Fruit fly (Drosophila melanogaster) whole organism, embryonic: ENCODE measurements around the gene Nckx30C.

Source experiments
- Bgb ChIP-seq: fragments of 200-800 bp; sonication (Bioruptor generic); IDR thresholded peaks from 2 replicates; pipeline ENCODE4 v1.3.6; 2022; ENCODE audit warnings: missing biosample characterization, missing genetic modification characterization; ENCODE audit not compliant: partially characterized antibody
- Bteb2 ChIP-seq: fragments of 200-800 bp; sonication (Bioruptor generic); optimal IDR thresholded peaks from 2 replicates; lab custom pipeline; 2016; ENCODE audit warnings: missing biosample characterization, missing genetic modification characterization
- CG10209 ChIP-seq: fragments of 200-800 bp; sonication (Bioruptor generic); optimal IDR thresholded peaks from 3 replicates; lab custom pipeline; 2017; ENCODE audit warnings: missing biosample characterization, mild to moderate bottlenecking, missing genetic modification characterization, missing genetic modification reagents
- CG10979 ChIP-seq: fragments of 200-800 bp; sonication (Bioruptor generic); optimal IDR thresholded peaks from 2 replicates; lab custom pipeline; 2018; ENCODE audit warnings: missing biosample characterization, mild to moderate bottlenecking, missing genetic modification characterization, moderate library complexity
- CG11696 ChIP-seq: fragments of 200-800 bp; sonication (Bioruptor generic); IDR thresholded peaks from 2 replicates; pipeline ENCODE4 v1.3.6; 2022; ENCODE audit warnings: missing biosample characterization, missing genetic modification characterization
- CG12769 ChIP-seq: fragments of 200-800 bp; sonication (Bioruptor generic); optimal IDR thresholded peaks from 2 replicates; lab custom pipeline; 2019; ENCODE audit warnings: missing biosample characterization, mild to moderate bottlenecking, missing genetic modification characterization, moderate library complexity
- CG15269 ChIP-seq: fragments of 200-800 bp; sonication (Bioruptor generic); optimal IDR thresholded peaks from 2 replicates; lab custom pipeline; 2018; ENCODE audit warnings: missing biosample characterization, mild to moderate bottlenecking, missing genetic modification characterization, moderate library complexity
- CG17568 ChIP-seq: fragments of 200-800 bp; sonication (Bioruptor generic); optimal IDR thresholded peaks from 2 replicates; lab custom pipeline; 2018; ENCODE audit warnings: missing biosample characterization, mild to moderate bottlenecking, missing genetic modification characterization, moderate library complexity
- CG2199 ChIP-seq: fragments of 200-800 bp; sonication (Bioruptor generic); IDR thresholded peaks from 3 replicates; pipeline ENCODE4 v1.3.6; 2022; ENCODE audit warnings: missing biosample characterization, missing genetic modification characterization
- CG2202 ChIP-seq: fragments of 200-800 bp; sonication (Bioruptor generic); optimal IDR thresholded peaks from 2 replicates; lab custom pipeline; 2018; ENCODE audit warnings: missing biosample characterization, mild to moderate bottlenecking, missing genetic modification characterization
- CG30403 ChIP-seq: fragments of 200-800 bp; sonication (Bioruptor generic); optimal IDR thresholded peaks from 3 replicates; lab custom pipeline; 2016; ENCODE audit warnings: missing biosample characterization, missing genetic modification characterization
- CG3726 ChIP-seq: fragments of 200-800 bp; sonication (Bioruptor generic); IDR thresholded peaks from 3 replicates; pipeline ENCODE4, ENCODE4 v1.3.6; 2022; ENCODE audit warnings: missing biosample characterization, missing genetic modification characterization
- CG4404 ChIP-seq: fragments of 200-800 bp; sonication (Bioruptor generic); IDR thresholded peaks from 2 replicates; pipeline ENCODE4 v1.3.6; 2022; ENCODE audit warnings: missing biosample characterization, missing genetic modification characterization
- CG4617 ChIP-seq: fragments of 200-800 bp; sonication (Bioruptor generic); optimal IDR thresholded peaks from 3 replicates; lab custom pipeline; 2016; ENCODE audit warnings: missing biosample characterization, missing genetic modification characterization, borderline replicate concordance
- CG4820 ChIP-seq: fragments of 200-800 bp; sonication (Bioruptor generic); optimal IDR thresholded peaks from 3 replicates; lab custom pipeline; 2016; ENCODE audit warnings: missing biosample characterization, missing genetic modification characterization
- CG5245 ChIP-seq: fragments of 200-800 bp; sonication (Bioruptor generic); optimal IDR thresholded peaks from 3 replicates; lab custom pipeline; 2016; ENCODE audit warnings: missing biosample characterization, missing genetic modification characterization
- CG6689 ChIP-seq: fragments of 200-800 bp; sonication (Bioruptor generic); IDR thresholded peaks from 2 replicates; pipeline ENCODE4 v1.3.6; 2022; ENCODE audit warnings: missing biosample characterization, missing genetic modification characterization
- CG7271 ChIP-seq: fragments of 200-800 bp; sonication (Bioruptor generic); optimal IDR thresholded peaks from 2 replicates; lab custom pipeline; 2018; ENCODE audit warnings: missing biosample characterization, mild to moderate bottlenecking, missing genetic modification characterization, moderate library complexity
- CG7357 ChIP-seq: fragments of 200-800 bp; sonication (Bioruptor generic); IDR thresholded peaks from 3 replicates; pipeline ENCODE4 v1.3.6; 2022; ENCODE audit warnings: missing biosample characterization, missing genetic modification characterization
- Dek ChIP-seq: fragments of 200-800 bp; sonication (Bioruptor generic); optimal IDR thresholded peaks from 3 replicates; lab custom pipeline; 2019; ENCODE audit warnings: missing biosample characterization, mild to moderate bottlenecking, missing genetic modification characterization, moderate library complexity
- Drgx ChIP-seq: fragments of 200-800 bp; sonication (Bioruptor generic); IDR thresholded peaks from 2 replicates; pipeline ENCODE4 v1.3.6; 2022; ENCODE audit warnings: missing biosample characterization, missing genetic modification characterization
- Hey ChIP-seq: fragments of 200-800 bp; sonication (Bioruptor generic); optimal IDR thresholded peaks from 3 replicates; lab custom pipeline; 2018; ENCODE audit warnings: missing biosample characterization, mild to moderate bottlenecking, missing genetic modification characterization
- Hr78 ChIP-seq, 2 experiments: fragments of 200-800 bp in 1 of 2; fragments of >200 bp in 1 of 2; sonication (Bioruptor generic) in 1 of 2; optimal IDR thresholded peaks; 2 replicates each; lab custom pipeline; 2017 to 2019; ENCODE audit warnings: missing biosample characterization in 2 of 2, missing genetic modification characterization in 2 of 2, mild to moderate bottlenecking in 1 of 2, moderate library complexity in 1 of 2
- PHDP ChIP-seq: fragments of 200-800 bp; sonication (Bioruptor generic); optimal IDR thresholded peaks from 3 replicates; lab custom pipeline; 2018; ENCODE audit warnings: missing biosample characterization, mild to moderate bottlenecking, missing genetic modification characterization, moderate library complexity
- Pdp1 ChIP-seq, 2 experiments: fragments of 200-800 bp; sonication (Bioruptor generic); optimal IDR thresholded peaks; 3 replicates each; lab custom pipeline; 2016; ENCODE audit warnings: missing biosample characterization in 2 of 2, missing genetic modification characterization in 2 of 2, mild to moderate bottlenecking in 1 of 2, moderate library complexity in 1 of 2
- Side ChIP-seq: fragments of 200-800 bp; sonication (Bioruptor generic); optimal IDR thresholded peaks from 2 replicates; lab custom pipeline; 2016; ENCODE audit warnings: missing biosample characterization, missing genetic modification characterization
- Sry-δ ChIP-seq: fragments of 200-800 bp; sonication (Bioruptor generic); optimal IDR thresholded peaks from 2 replicates; lab custom pipeline; 2016; ENCODE audit warnings: missing biosample characterization, missing genetic modification characterization
- Ssrp ChIP-seq: fragments of 200-800 bp; sonication (Bioruptor generic); optimal IDR thresholded peaks from 2 replicates; lab custom pipeline; 2018; ENCODE audit warnings: missing biosample characterization, mild to moderate bottlenecking, missing genetic modification characterization, moderate library complexity
- abd-A ChIP-seq: fragments of 200-800 bp; sonication (Bioruptor generic); optimal IDR thresholded peaks from 3 replicates; lab custom pipeline; 2019; ENCODE audit warnings: missing biosample characterization, mild to moderate bottlenecking, missing genetic modification characterization, moderate library complexity
- al ChIP-seq: fragments of 200-800 bp; sonication (Bioruptor generic); IDR thresholded peaks from 2 replicates; pipeline ENCODE4 v1.3.6; 2022; ENCODE audit warnings: missing biosample characterization, missing genetic modification characterization
- ash1 ChIP-seq: fragments of 200-800 bp; sonication (Bioruptor generic); optimal IDR thresholded peaks from 2 replicates; lab custom pipeline; 2018; ENCODE audit warnings: missing biosample characterization, mild to moderate bottlenecking, missing genetic modification characterization
- chinmo ChIP-seq: fragments of 200-800 bp; sonication (Bioruptor generic); IDR thresholded peaks from 4 replicates; pipeline ENCODE4 v1.3.6; 2022; ENCODE audit warnings: missing biosample characterization, missing genetic modification characterization; ENCODE audit not compliant: partially characterized antibody
- crol ChIP-seq: fragments of 200-800 bp; sonication (Bioruptor generic); IDR thresholded peaks from 2 replicates; pipeline ENCODE4 v1.3.6; 2022; ENCODE audit warnings: missing biosample characterization, missing genetic modification characterization
- dpn ChIP-seq, 2 experiments: fragments of 200-800 bp; sonication (Bioruptor generic); optimal IDR thresholded peaks; 3 replicates each; lab custom pipeline; 2016; ENCODE audit warnings: missing biosample characterization in 2 of 2, missing genetic modification characterization in 2 of 2
- ewg ChIP-seq: fragments of 200-800 bp; sonication (Bioruptor generic); optimal IDR thresholded peaks from 3 replicates; lab custom pipeline; 2017; ENCODE audit warnings: mild to moderate bottlenecking, missing biosample characterization, missing genetic modification reagents, missing genetic modification characterization
- fd64A ChIP-seq: fragments of 200-800 bp; sonication (Bioruptor generic); optimal IDR thresholded peaks from 3 replicates; lab custom pipeline; 2018; ENCODE audit warnings: missing biosample characterization, mild to moderate bottlenecking, missing genetic modification characterization
- gce ChIP-seq: fragments of 200-800 bp; sonication (Bioruptor generic); IDR thresholded peaks from 3 replicates; pipeline ENCODE4 v1.3.6; 2022; ENCODE audit warnings: missing biosample characterization, missing genetic modification characterization
- gem ChIP-seq: fragments of 200-800 bp; sonication (Bioruptor generic); optimal IDR thresholded peaks from 2 replicates; lab custom pipeline; 2019; ENCODE audit warnings: missing biosample characterization, mild to moderate bottlenecking, missing genetic modification characterization, moderate library complexity
- gro ChIP-seq: fragments of 200-800 bp; sonication (Bioruptor generic); optimal IDR thresholded peaks from 2 replicates; lab custom pipeline; 2016; ENCODE audit warnings: missing biosample characterization, missing genetic modification characterization
- ham ChIP-seq: fragments of 200-800 bp; sonication (Bioruptor generic); IDR thresholded peaks from 2 replicates; pipeline ENCODE4 v1.3.6; 2022; ENCODE audit warnings: missing biosample characterization, missing genetic modification characterization
- jing ChIP-seq: fragments of 200-800 bp; sonication (Bioruptor generic); optimal IDR thresholded peaks from 2 replicates; lab custom pipeline; 2018; ENCODE audit warnings: missing biosample characterization, mild to moderate bottlenecking, missing genetic modification characterization
- jumu ChIP-seq: fragments of 200-800 bp; sonication (Bioruptor generic); optimal IDR thresholded peaks from 3 replicates; lab custom pipeline; 2016; ENCODE audit warnings: missing biosample characterization, missing genetic modification characterization
- klu ChIP-seq: fragments of 200-800 bp; sonication (Bioruptor generic); IDR thresholded peaks from 2 replicates; pipeline ENCODE4 v1.3.6; 2022; ENCODE audit warnings: missing biosample characterization, missing genetic modification characterization
- lilli ChIP-seq: fragments of 200-800 bp; sonication (Bioruptor generic); optimal IDR thresholded peaks from 3 replicates; lab custom pipeline; 2016; ENCODE audit warnings: missing biosample characterization, missing genetic modification characterization
- p53 ChIP-seq: fragments of 200-800 bp; sonication (Bioruptor generic); optimal IDR thresholded peaks from 2 replicates; lab custom pipeline; 2016; ENCODE audit warnings: missing biosample characterization, missing genetic modification characterization
- pita ChIP-seq: fragments of 200-800 bp; sonication (Bioruptor generic); optimal IDR thresholded peaks from 2 replicates; lab custom pipeline; 2017; ENCODE audit warnings: missing biosample characterization, mild to moderate bottlenecking, missing genetic modification characterization
- ro ChIP-seq: fragments of 200-800 bp; sonication (Bioruptor generic); IDR thresholded peaks from 2 replicates; pipeline ENCODE4 v1.3.6; 2022; ENCODE audit warnings: missing biosample characterization, missing genetic modification characterization
- sim ChIP-seq: fragments of 200-800 bp; sonication (Bioruptor generic); IDR thresholded peaks from 2 replicates; pipeline ENCODE4 v1.3.6; 2022; ENCODE audit warnings: missing biosample characterization, missing genetic modification characterization
- tgo ChIP-seq: fragments of 200-800 bp; sonication (Bioruptor generic); IDR thresholded peaks from 3 replicates; pipeline ENCODE4 v1.3.6; 2022; ENCODE audit warnings: missing biosample characterization, missing genetic modification characterization
- ttk ChIP-seq: fragments of 200-800 bp; sonication (Bioruptor generic); IDR thresholded peaks from 2 replicates; pipeline ENCODE4 v2.1.2; 2022; ENCODE audit warnings: missing biosample characterization, missing genetic modification characterization
- yki ChIP-seq: fragments of >200 bp; optimal IDR thresholded peaks from 3 replicates; lab custom pipeline; 2018
- zen2 ChIP-seq: fragments of 200-800 bp; sonication (Bioruptor generic); IDR thresholded peaks from 3 replicates; pipeline ENCODE4 v1.3.6; 2022; ENCODE audit warnings: missing biosample characterization, missing genetic modification characterization; ENCODE audit not compliant: partially characterized antibody

The Nckx30C gene

DNA sequence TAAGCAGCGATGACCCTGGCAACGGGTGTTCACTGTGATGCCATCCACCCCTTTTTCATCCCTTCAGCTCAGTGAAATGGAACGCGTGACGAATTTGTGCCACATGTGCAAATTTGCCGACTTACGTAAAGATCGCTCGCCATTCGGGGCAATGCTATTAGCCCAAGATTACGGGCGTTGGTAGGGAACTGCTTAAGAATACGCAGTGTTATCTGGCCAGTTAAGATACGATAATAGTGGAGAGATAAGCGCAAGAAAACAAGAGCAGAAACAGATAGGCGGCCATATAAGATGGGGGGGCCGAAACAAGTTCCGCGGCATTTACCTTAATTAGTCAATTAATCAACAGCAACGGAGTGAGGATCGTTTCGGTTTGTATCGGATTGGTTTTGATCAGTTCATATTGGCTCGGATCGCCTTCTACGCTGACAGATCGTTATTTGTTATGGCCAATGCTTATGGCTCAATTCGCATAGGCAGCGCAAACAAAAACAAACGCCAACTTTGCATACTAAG, 39.7 kb upstream of the Nckx30C start (continued):
- TF ChIP-seq CG10979 (tag; lab: Kevin White, UChicago) (no peak), dpn (GFP tag; optimal IDR thresholded peaks at IDR 0.05; lab: Kevin White, UChicago) (no peak), CG4820 (GFP tag; lab: Kevin White, UChicago) (no peak), al (no peak), yki (lab: Kevin White, UChicago) (no peak), CG5245 (GFP tag; lab: Kevin White, UChicago) (no peak), crol (GFP tag; lab: Robert Waterston, UW) (no peak), Dek (tag; lab: Kevin White, UChicago) (no peak), lilli (no peak), ham (no peak), Drgx (GFP tag; lab: Robert Waterston, UW) (no peak), CG4404 (GFP tag; lab: Robert Waterston, UW) (no peak), ro (GFP tag; lab: Robert Waterston, UW) (no peak), gem (tag; lab: Kevin White, UChicago) (no peak), CG12769 (tag; lab: Kevin White, UChicago) (peak; percentile 15), abd-A (tag; lab: Kevin White, UChicago) (peak; percentile 95), CG10209 (GFP tag; lab: Kevin White, UChicago) (no peak), klu (no peak), gro (no peak), pita (GFP tag; lab: Kevin White, UChicago) (no peak), jing (GFP tag; lab: Kevin White, UChicago) (no peak), chinmo (GFP tag; lab: Robert Waterston, UW) (peak; percentile 78; the same call in 1 of the 4 replicates), zen2 (GFP tag; lab: Robert Waterston, UW) (no peak), tgo (GFP tag; lab: Robert Waterston, UW) (no peak), Bgb (no peak), Sry-δ (no peak), Pdp1 (GFP tag; optimal IDR thresholded peaks at IDR 0.05; lab: Kevin White, UChicago) (peak in 1 of 2 experiments; percentile 58), CG7357 (no peak), PHDP (tag; lab: Kevin White, UChicago) (no peak), ash1 (GFP tag; lab: Kevin White, UChicago) (no peak), CG2202 (tag; lab: Kevin White, UChicago) (no peak), CG15269 (tag; lab: Kevin White, UChicago) (no peak), p53 (GFP tag; lab: Kevin White, UChicago) (no peak), CG4617 (GFP tag; lab: Kevin White, UChicago) (no peak), Hey (peak; percentile 54), CG30403 (no peak), CG11696 (no peak), jumu (no peak), Side (GFP tag; lab: Kevin White, UChicago) (no peak), fd64A (GFP tag; lab: Kevin White, UChicago) (no peak), Bteb2 (GFP tag; lab: Kevin White, UChicago) (no peak), CG6689 (GFP tag; lab: Robert Waterston, UW) (no peak), CG7271 (no peak), Hr78 (GFP tag; optimal IDR thresholded peaks at IDR 0.05; lab: Kevin White, UChicago) (no peak), CG3726 (GFP tag; lab: Robert Waterston, UW) (no peak), ewg (GFP tag; lab: Kevin White, UChicago) (no peak), Ssrp (no peak), CG17568 (GFP tag; lab: Kevin White, UChicago) (no peak), sim (GFP tag; lab: Robert Waterston, UW) (no peak), gce (GFP tag; lab: Robert Waterston, UW) (no peak), ttk (no peak), CG2199 (no peak)
